Worm (Caenorhabditis elegans) whole organism, midembryonic: Measurements from ENCODE around the gene ipla-3.

Experiments used
- flt-1 ChIP-seq: fragments of 200-800 bp; sonication (Bioruptor generic); IDR thresholded peaks from 2 replicates; pipeline ENCODE4 v1.3.6; 2022; ENCODE audit warnings: missing genetic modification characterization, missing compliant biosample characterization
- med-1 ChIP-seq: sonication (generic microtip); optimal IDR thresholded peaks from 2 replicates; lab custom pipeline; 2017; ENCODE audit warnings: missing genetic modification characterization, mild to moderate bottlenecking, missing compliant biosample characterization, antibody characterized with exemption, missing genetic modification reagents; ENCODE audit not compliant: insufficient read depth
- ref-1 ChIP-seq: fragments of 200-800 bp; sonication (Bioruptor generic); conservative IDR thresholded peaks from 2 replicates; pipeline ENCODE4 v1.3.6; 2022; ENCODE audit warnings: missing genetic modification reagents, missing genetic modification characterization, missing compliant biosample characterization
- tab-1 ChIP-seq: fragments of 200-800 bp; sonication (Bioruptor generic); IDR thresholded peaks from 2 replicates; pipeline ENCODE4 v1.3.6; 2022; ENCODE audit warnings: missing genetic modification characterization, missing compliant biosample characterization

DNA sequence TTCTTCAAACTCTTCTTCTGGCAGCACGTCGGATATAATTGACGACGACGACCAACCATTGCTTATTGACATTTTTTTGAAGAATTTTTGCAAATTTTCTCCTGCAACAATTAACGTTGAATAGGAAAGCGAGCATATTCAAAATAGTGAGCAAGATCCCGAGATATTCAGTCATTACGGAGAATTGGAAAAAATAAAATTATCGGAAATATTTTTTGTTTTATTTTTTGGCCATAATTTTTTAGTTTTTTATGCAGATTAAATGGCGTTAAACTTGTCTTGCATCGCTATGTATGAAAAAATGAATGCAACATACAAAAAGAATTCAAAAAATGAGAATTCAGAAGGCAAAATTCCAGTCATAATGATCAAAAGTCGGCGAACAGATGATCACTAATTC lies 41.0 kb upstream of the ipla-3 start, which contains the start of gene elp-1:
- TF ChIP-seq med-1 (GFP tag; lab: Kevin White, UChicago) = no peak
- no peak for TF ChIP-seq ref-1
- TF ChIP-seq flt-1 = no peak
- TF ChIP-seq tab-1 (GFP tag; lab: Robert Waterston, UW) = no peak
